Worm (Caenorhabditis elegans): ENCODE results near the gene T01B11.1.
"Not testable (repeated sequence)": the region's sequence is repeated elsewhere in the genome, so short reads cannot be mapped to it uniquely, and the experiment has no call there.

DNA sequence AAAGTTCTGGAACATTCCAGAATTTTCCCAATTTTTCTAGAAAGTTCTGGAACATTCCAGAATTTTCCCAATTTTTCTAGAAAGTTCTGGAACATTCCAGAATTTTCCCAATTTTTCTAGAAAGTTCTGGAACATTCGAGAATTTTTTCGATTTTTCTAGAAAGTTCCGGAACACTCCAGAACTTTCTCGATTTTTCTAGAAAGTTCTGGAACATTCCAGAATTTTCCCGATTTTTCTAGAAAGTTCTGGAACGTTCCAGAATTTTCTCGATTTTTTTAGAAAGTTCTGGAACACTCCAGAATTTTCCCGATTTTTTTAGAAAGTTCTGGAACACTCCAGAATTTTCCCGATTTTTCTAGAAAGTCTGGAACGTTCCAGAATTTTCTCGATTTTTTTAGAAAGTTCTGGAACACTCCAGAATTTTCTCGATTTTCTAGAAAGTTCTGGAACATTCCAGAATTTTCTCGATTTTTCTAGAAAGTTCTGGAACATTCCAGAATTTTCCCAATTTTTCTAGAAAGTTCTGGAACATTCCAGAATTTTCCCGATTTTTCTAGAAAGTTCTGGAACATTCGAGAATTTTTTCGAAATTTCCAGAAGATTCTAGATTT lies 21.8 kb downstream of the T01B11.1 start:
- TF ChIP-seq ets-4 (GFP tag; optimal IDR thresholded peaks at IDR 0.05); nhr-90 (tag; optimal IDR thresholded peaks at IDR 0.05); unc-62 (GFP tag; optimal IDR thresholded peaks at IDR 0.05); repo-1 (tag; optimal IDR thresholded peaks at IDR 0.05): not testable (repeated sequence)
- TF ChIP-seq pbrm-1 (GFP tag; IDR thresholded peaks at IDR 0.05): peak; percentile 73

All from whole organism, young adult.